Worm (Caenorhabditis elegans) whole organism, L3 larva: ENCODE data around the gene Y38A10A.11.

ENCODE experiments used
- R02D3.7 ChIP-seq: fragments of 150-350 bp; optimal IDR thresholded peaks from 2 replicates; lab custom pipeline; 2014; ENCODE audit warnings: missing biosample characterization, missing genetic modification characterization
- ZK546.5 ChIP-seq: sonication (generic microtip); optimal IDR thresholded peaks from 2 replicates; lab custom pipeline; 2017; ENCODE audit warnings: missing biosample characterization, missing genetic modification characterization
- aly-2 ChIP-seq: fragments of 150-350 bp; optimal IDR thresholded peaks from 2 replicates; lab custom pipeline; 2014; ENCODE audit warnings: missing biosample characterization, missing genetic modification characterization
- ama-1 ChIP-seq: fragments of 150-350 bp; optimal IDR thresholded peaks from 2 replicates; lab custom pipeline; 2018
- ceh-16 ChIP-seq: sonication (generic microtip); optimal IDR thresholded peaks from 2 replicates; lab custom pipeline; 2017; ENCODE audit warnings: missing biosample characterization, missing genetic modification characterization
- ceh-28 ChIP-seq: fragments of 150-350 bp; optimal IDR thresholded peaks from 2 replicates; lab custom pipeline; 2014; ENCODE audit warnings: missing biosample characterization, missing genetic modification reagents, missing genetic modification characterization
- ceh-82 ChIP-seq: fragments of 150-350 bp; optimal IDR thresholded peaks from 2 replicates; lab custom pipeline; 2014; ENCODE audit warnings: missing biosample characterization, missing genetic modification characterization
- ceh-9 ChIP-seq: sonication (generic microtip); optimal IDR thresholded peaks from 2 replicates; lab custom pipeline; 2018; ENCODE audit warnings: missing biosample characterization, missing genetic modification characterization
- daf-12 ChIP-seq: fragments of 150-350 bp; optimal IDR thresholded peaks from 2 replicates; lab custom pipeline; 2014; ENCODE audit warnings: missing biosample characterization, missing genetic modification reagents, missing genetic modification characterization
- egl-27 ChIP-seq: sonication (generic microtip); optimal IDR thresholded peaks from 4 replicates; lab custom pipeline; 2017; ENCODE audit warnings: missing biosample characterization, missing genetic modification reagents, missing genetic modification characterization
- egl-5 ChIP-seq: fragments of 150-350 bp; optimal IDR thresholded peaks from 2 replicates; lab custom pipeline; 2017; ENCODE audit warnings: missing biosample characterization, missing genetic modification reagents, missing genetic modification characterization, inconsistent platforms
- elt-1 ChIP-seq: fragments of 150-350 bp; optimal IDR thresholded peaks from 2 replicates; lab custom pipeline; 2014; ENCODE audit warnings: missing biosample characterization, missing genetic modification characterization
- elt-2 ChIP-seq: sonication (generic microtip); optimal IDR thresholded peaks from 2 replicates; lab custom pipeline; 2016; ENCODE audit warnings: missing genetic modification reagents, mild to moderate bottlenecking, missing genetic modification characterization, missing compliant biosample characterization
- elt-3 ChIP-seq, 3 experiments: fragments of 150-350 bp in 1 of 3; sonication (generic microtip) in 2 of 3; optimal IDR thresholded peaks; 2 replicates in 2 of 3; 4 replicates in 1 of 3; lab custom pipeline; 2014 to 2017; ENCODE audit warnings: missing biosample characterization in 3 of 3, missing genetic modification characterization in 3 of 3
- eor-1 ChIP-seq, 2 experiments: fragments of 150-350 bp; optimal IDR thresholded peaks; 2 replicates each; lab custom pipeline; 2014 to 2018; ENCODE audit warnings: missing biosample characterization in 2 of 2, missing genetic modification characterization in 2 of 2
- fkh-10 ChIP-seq: sonication (generic microtip); optimal IDR thresholded peaks from 2 replicates; lab custom pipeline; 2017; ENCODE audit warnings: missing biosample characterization, missing genetic modification reagents, missing genetic modification characterization
- fkh-2 ChIP-seq: fragments of 150-350 bp; optimal IDR thresholded peaks from 2 replicates; lab custom pipeline; 2014; ENCODE audit warnings: missing biosample characterization, missing genetic modification reagents, missing genetic modification characterization
- fos-1 ChIP-seq: fragments of 150-350 bp; optimal IDR thresholded peaks from 2 replicates; lab custom pipeline; 2014; ENCODE audit warnings: missing biosample characterization, missing genetic modification characterization
- hmg-11 ChIP-seq: sonication (generic microtip); optimal IDR thresholded peaks from 2 replicates; lab custom pipeline; 2016; ENCODE audit warnings: missing genetic modification characterization, missing compliant biosample characterization
- jun-1 ChIP-seq: fragments of 150-350 bp; optimal IDR thresholded peaks from 2 replicates; lab custom pipeline; 2014; ENCODE audit warnings: missing biosample characterization, missing genetic modification reagents, missing genetic modification characterization
- lin-15B ChIP-seq: fragments of 150-350 bp; optimal IDR thresholded peaks from 2 replicates; lab custom pipeline; 2014; ENCODE audit warnings: missing biosample characterization, missing genetic modification characterization
- lin-39 ChIP-seq: fragments of 150-350 bp; optimal IDR thresholded peaks from 2 replicates; lab custom pipeline; 2018; ENCODE audit warnings: missing biosample characterization, missing genetic modification reagents, missing genetic modification characterization
- lsy-12 ChIP-seq: sonication (generic microtip); optimal IDR thresholded peaks from 2 replicates; lab custom pipeline; 2016; ENCODE audit warnings: mild to moderate bottlenecking, missing genetic modification characterization, missing compliant biosample characterization
- mdl-1 ChIP-seq: fragments of 150-350 bp; optimal IDR thresholded peaks from 2 replicates; lab custom pipeline; 2014; ENCODE audit warnings: missing biosample characterization, missing genetic modification characterization
- mml-1 ChIP-seq: fragments of 150-350 bp; sonication (generic microtip); optimal IDR thresholded peaks from 3 replicates; lab custom pipeline; 2014; ENCODE audit warnings: missing biosample characterization, missing genetic modification characterization
- nfya-1 ChIP-seq: sonication (generic microtip); optimal IDR thresholded peaks from 2 replicates; lab custom pipeline; 2017; ENCODE audit warnings: missing genetic modification characterization, mild to moderate bottlenecking, missing compliant biosample characterization, antibody characterized with exemption, moderate library complexity; ENCODE audit not compliant: insufficient read depth
- nhr-11 ChIP-seq: fragments of 150-350 bp; optimal IDR thresholded peaks from 2 replicates; lab custom pipeline; 2014; ENCODE audit warnings: missing biosample characterization, missing genetic modification characterization
- nhr-12 ChIP-seq: fragments of 150-350 bp; optimal IDR thresholded peaks from 2 replicates; lab custom pipeline; 2014; ENCODE audit warnings: missing biosample characterization, missing genetic modification characterization
- nhr-23 ChIP-seq: fragments of 150-350 bp; optimal IDR thresholded peaks from 2 replicates; lab custom pipeline; 2014; ENCODE audit warnings: missing biosample characterization, missing genetic modification reagents, missing genetic modification characterization
- nhr-237 ChIP-seq: fragments of 150-350 bp; optimal IDR thresholded peaks from 2 replicates; lab custom pipeline; 2014; ENCODE audit warnings: missing biosample characterization, missing genetic modification characterization
- nhr-25 ChIP-seq: sonication (generic microtip); optimal IDR thresholded peaks from 2 replicates; lab custom pipeline; 2017; ENCODE audit warnings: missing biosample characterization, missing genetic modification characterization
- nhr-28 ChIP-seq: fragments of 150-350 bp; optimal IDR thresholded peaks from 2 replicates; lab custom pipeline; 2014; ENCODE audit warnings: missing biosample characterization, missing genetic modification characterization
- nhr-43 ChIP-seq: sonication (generic microtip); optimal IDR thresholded peaks from 2 replicates; lab custom pipeline; 2016; ENCODE audit warnings: mild to moderate bottlenecking, missing genetic modification characterization, missing compliant biosample characterization; ENCODE audit not compliant: poor library complexity, severe bottlenecking
- nhr-67 ChIP-seq: fragments of 150-350 bp; optimal IDR thresholded peaks from 2 replicates; lab custom pipeline; 2014; ENCODE audit warnings: missing biosample characterization, missing genetic modification characterization
- nhr-76 ChIP-seq: fragments of 150-350 bp; sonication (generic microtip); optimal IDR thresholded peaks from 5 replicates; lab custom pipeline; 2014; ENCODE audit warnings: missing biosample characterization, missing genetic modification characterization
- pha-4 ChIP-seq: fragments of 150-350 bp; optimal IDR thresholded peaks from 2 replicates; lab custom pipeline; 2014; ENCODE audit warnings: missing biosample characterization, missing genetic modification reagents, missing genetic modification characterization
- pqm-1 ChIP-seq: fragments of 150-350 bp; optimal IDR thresholded peaks from 2 replicates; lab custom pipeline; 2017; ENCODE audit warnings: missing biosample characterization, missing genetic modification characterization, inconsistent platforms
- sea-2 ChIP-seq: fragments of 150-350 bp; sonication (generic microtip); optimal IDR thresholded peaks from 4 replicates; lab custom pipeline; 2014; ENCODE audit warnings: missing biosample characterization, missing genetic modification reagents, missing genetic modification characterization
- skn-1 ChIP-seq: fragments of 150-350 bp; optimal IDR thresholded peaks from 2 replicates; lab custom pipeline; 2014; ENCODE audit warnings: missing biosample characterization, missing genetic modification characterization
- tbx-2 ChIP-seq: sonication (generic microtip); optimal IDR thresholded peaks from 2 replicates; lab custom pipeline; 2016; ENCODE audit warnings: mild to moderate bottlenecking, missing genetic modification characterization, missing compliant biosample characterization
- unc-62 ChIP-seq: fragments of 150-350 bp; sonication (generic microtip); optimal IDR thresholded peaks from 4 replicates; lab custom pipeline; 2014; ENCODE audit warnings: missing biosample characterization, missing genetic modification reagents, missing genetic modification characterization
- zag-1 ChIP-seq: fragments of 150-350 bp; optimal IDR thresholded peaks from 2 replicates; lab custom pipeline; 2014; ENCODE audit warnings: missing biosample characterization, missing genetic modification characterization
- ztf-11 ChIP-seq: fragments of 150-350 bp; optimal IDR thresholded peaks from 2 replicates; lab custom pipeline; 2014; ENCODE audit warnings: missing biosample characterization, missing genetic modification characterization
- ztf-4 ChIP-seq: fragments of 150-350 bp; optimal IDR thresholded peaks from 2 replicates; lab custom pipeline; 2014; ENCODE audit warnings: missing biosample characterization, missing genetic modification characterization

The Y38A10A.11 gene

ce11 chrV:6105374-6105773 is 2.0 kb upstream of the Y38A10A.11 start, which contains the start of gene atf-8:
atf-8 (plus strand) TSS chrV:6105607.
- TF ChIP-seq nhr-23 (tag; lab: Kevin White, UChicago) = peak; percentile 74
- no peak for TF ChIP-seq tbx-2 (tag; lab: Kevin White, UChicago)
- TF ChIP-seq nhr-25 (tag; lab: Kevin White, UChicago) = peak; percentile 10
- TF ChIP-seq, all 47 proteins: peak for 2

DNA sequence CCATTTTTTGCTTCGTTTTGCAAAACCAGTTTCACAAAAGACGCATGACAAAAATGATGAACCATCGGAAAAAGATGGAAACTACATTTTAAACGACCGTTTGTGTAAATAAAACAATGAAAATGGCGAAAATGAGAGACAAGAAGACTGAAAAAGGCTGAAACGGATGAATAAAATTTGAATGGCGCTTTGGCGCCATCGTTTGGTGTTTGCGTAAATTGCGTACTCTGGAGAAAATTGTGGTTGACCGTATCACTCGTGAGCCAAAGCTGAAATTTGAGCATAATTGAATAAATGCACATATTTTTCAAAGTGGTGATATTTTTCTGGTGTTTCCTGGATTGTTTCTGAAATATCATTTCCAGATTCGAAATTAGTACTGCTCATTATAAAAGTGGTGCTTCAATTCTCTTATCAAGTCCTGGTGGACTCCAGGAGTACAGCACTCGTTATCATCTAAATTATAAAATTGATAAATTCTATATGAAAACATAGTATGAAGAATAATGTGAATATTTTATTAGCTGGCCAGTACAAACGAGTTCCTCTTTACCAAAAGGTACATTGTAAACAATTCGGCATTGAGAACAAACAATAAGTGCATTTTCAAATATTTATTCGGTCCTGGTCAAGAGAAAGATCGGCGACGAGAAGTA is 2.0 kb downstream of the Y38A10A.11 start:
- TF ChIP-seq aly-2 (tag; lab: Kevin White, UChicago) = no peak
- TF ChIP-seq tbx-2 (tag; lab: Kevin White, UChicago) = no peak
- TF ChIP-seq elt-3 (tag; optimal IDR thresholded peaks at IDR 0.05; lab: Kevin White, UChicago) = no peak
- no peak for TF ChIP-seq ceh-28 (tag; lab: Kevin White, UChicago)
- TF ChIP-seq nfya-1 = peak; percentile 21
- no peak for TF ChIP-seq mdl-1 (tag; lab: Kevin White, UChicago)
- TF ChIP-seq pha-4 (tag; lab: Kevin White, UChicago) = peak; percentile 80
- no peak for TF ChIP-seq ama-1
- peak; percentile 70 for TF ChIP-seq elt-2 (tag; lab: Kevin White, UChicago)
- no peak for TF ChIP-seq ZK546.5 (tag; lab: Kevin White, UChicago)
- no peak for TF ChIP-seq hmg-11 (tag; lab: Kevin White, UChicago)
- peak; percentile 23 for TF ChIP-seq egl-5 (tag; lab: Kevin White, UChicago)
- TF ChIP-seq sea-2 = no peak
- TF ChIP-seq ztf-11 (tag; lab: Kevin White, UChicago) = no peak
- no peak for TF ChIP-seq lin-15B
- no peak for TF ChIP-seq nhr-237 (tag; lab: Kevin White, UChicago)
- no peak for TF ChIP-seq unc-62 (GFP tag; lab: Kevin White, UChicago)
- TF ChIP-seq nhr-28 = no peak
- no peak for TF ChIP-seq skn-1
- TF ChIP-seq ceh-16 (tag; lab: Kevin White, UChicago) = no peak
- TF ChIP-seq egl-27 (tag; lab: Kevin White, UChicago) = no peak
- TF ChIP-seq daf-12 = no peak
- TF ChIP-seq nhr-23 (tag; lab: Kevin White, UChicago) = peak; percentile 2
- TF ChIP-seq nhr-76 (tag; lab: Kevin White, UChicago) = no peak
- TF ChIP-seq, all 47 proteins: peak for 5

ce11 chrV:6100492-6101004 is 2.8 kb downstream of the Y38A10A.11 start, which contains the start of gene crt-1:
crt-1 (minus strand) TSS chrV:6100542.
- TF ChIP-seq fos-1 (tag; lab: Kevin White, UChicago) (no peak), jun-1 (tag; lab: Kevin White, UChicago) (peak; percentile 87), daf-12 (no peak), hmg-11 (tag; lab: Kevin White, UChicago) (peak; percentile 80), lin-15B (peak; percentile 97), lsy-12 (peak; percentile 97), fkh-2 (no peak), nhr-43 (tag; lab: Kevin White, UChicago) (peak; percentile 31), ZK546.5 (tag; lab: Kevin White, UChicago) (no peak), pha-4 (tag; lab: Kevin White, UChicago) (peak; percentile 84), mdl-1 (tag; lab: Kevin White, UChicago) (peak; percentile 40), fkh-10 (peak; percentile 12), ztf-4 (tag; lab: Kevin White, UChicago) (peak; percentile 51), ceh-82 (tag; lab: Kevin White, UChicago) (no peak), zag-1 (no peak), unc-62 (GFP tag; lab: Kevin White, UChicago) (peak; percentile 43), nhr-12 (no peak), pqm-1 (tag; lab: Kevin White, UChicago) (peak; percentile 55), sea-2 (no peak), nhr-11 (tag; lab: Kevin White, UChicago) (peak; percentile 44), nhr-76 (tag; lab: Kevin White, UChicago) (no peak), ztf-11 (tag; lab: Kevin White, UChicago) (no peak), tbx-2 (tag; lab: Kevin White, UChicago) (peak; percentile 71), eor-1 (tag; optimal IDR thresholded peaks at IDR 0.05; lab: Kevin White, UChicago) (no peak), ceh-28 (tag; lab: Kevin White, UChicago) (peak; percentile 71), nhr-237 (tag; lab: Kevin White, UChicago) (no peak), skn-1 (peak; percentile 79), nhr-23 (tag; lab: Kevin White, UChicago) (peak; percentile 83), aly-2 (tag; lab: Kevin White, UChicago) (no peak), lin-39 (peak; percentile 88), elt-1 (tag; lab: Kevin White, UChicago) (peak; percentile 65), elt-2 (tag; lab: Kevin White, UChicago) (peak; percentile 93), ama-1 (peak; percentile 45), elt-3 (tag; optimal IDR thresholded peaks at IDR 0.05; lab: Kevin White, UChicago) (peak in 1 of 3 experiments; percentile 20), R02D3.7 (peak; percentile 82), nfya-1 (peak; percentile 100), egl-27 (tag; lab: Kevin White, UChicago) (no peak), mml-1 (no peak), ceh-16 (tag; lab: Kevin White, UChicago) (no peak), nhr-67 (tag; lab: Kevin White, UChicago) (no peak), nhr-28 (no peak), egl-5 (tag; lab: Kevin White, UChicago) (peak; percentile 82), ceh-9 (tag; lab: Kevin White, UChicago) (no peak)
